Fruit fly (Drosophila melanogaster) whole organism, wandering third instar larva: Measurements from ENCODE around the gene Rad17.

ENCODE experiments used
- Abd-B ChIP-seq: fragments of >200 bp; optimal IDR thresholded peaks from 2 replicates; lab custom pipeline; 2017; ENCODE audit warnings: missing biosample characterization, missing genetic modification characterization
- Dfd ChIP-seq: fragments of >200 bp; optimal IDR thresholded peaks from 2 replicates; lab custom pipeline; 2017; ENCODE audit warnings: missing biosample characterization, missing genetic modification characterization
- HLH106 ChIP-seq: fragments of 200-800 bp; optimal IDR thresholded peaks from 3 replicates; lab custom pipeline; 2019; ENCODE audit warnings: missing biosample characterization, mild to moderate bottlenecking, missing genetic modification characterization, moderate library complexity
- Hr78 ChIP-seq: fragments of >200 bp; optimal IDR thresholded peaks from 2 replicates; lab custom pipeline; 2017; ENCODE audit warnings: missing biosample characterization, missing genetic modification characterization
- dmrt93B ChIP-seq: fragments of 200-800 bp; sonication (Bioruptor generic); optimal IDR thresholded peaks from 2 replicates; lab custom pipeline; 2018; ENCODE audit warnings: missing biosample characterization, mild to moderate bottlenecking, missing genetic modification characterization
- dsf ChIP-seq: sonication (Bioruptor generic); optimal IDR thresholded peaks from 2 replicates; lab custom pipeline; 2016; ENCODE audit warnings: missing biosample characterization, missing genetic modification characterization, borderline replicate concordance
- h ChIP-seq: fragments of 200-800 bp; sonication (Bioruptor generic); optimal IDR thresholded peaks from 3 replicates; lab custom pipeline; 2016; ENCODE audit warnings: missing biosample characterization, mild to moderate bottlenecking, missing genetic modification characterization
- psq ChIP-seq: fragments of 200-800 bp; sonication (Bioruptor generic); optimal IDR thresholded peaks from 3 replicates; lab custom pipeline; 2017; ENCODE audit warnings: missing biosample characterization, mild to moderate bottlenecking, missing genetic modification characterization, moderate library complexity
- usp ChIP-seq: fragments of >200 bp; optimal IDR thresholded peaks from 2 replicates; lab custom pipeline; 2017; ENCODE audit warnings: missing biosample characterization, missing genetic modification characterization

DNA sequence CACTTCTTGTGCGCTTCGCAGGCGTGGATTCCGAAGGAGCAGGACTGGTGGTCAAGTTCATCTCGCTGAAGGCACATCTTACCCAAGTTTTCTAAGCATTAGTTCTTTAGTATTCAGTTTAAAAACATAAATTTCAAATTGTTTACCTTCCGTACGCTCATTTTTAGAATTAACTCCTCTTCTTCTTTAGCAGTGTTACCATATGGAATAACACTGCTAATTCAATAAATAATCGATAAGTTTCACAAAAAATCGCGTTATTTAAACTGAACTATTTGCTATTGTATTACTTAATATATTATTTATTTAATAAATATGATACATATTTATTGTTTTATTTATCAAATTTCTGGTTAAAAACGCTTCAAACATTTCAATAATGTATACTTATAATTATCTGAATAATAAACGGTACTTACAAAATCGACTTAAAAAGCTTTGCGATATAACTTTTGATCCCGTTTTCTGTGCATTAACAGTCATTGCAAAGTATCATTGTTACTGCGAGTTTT lies at the start of gene Rad17, which contains the start of gene BigH1:
- TF ChIP-seq Hr78 (GFP tag; lab: Kevin White, UChicago) (no peak), HLH106 (no peak), h (GFP tag; lab: Kevin White, UChicago) (no peak), Dfd (GFP tag; lab: Kevin White, UChicago) (no peak), usp (GFP tag; lab: Kevin White, UChicago) (no peak), psq (GFP tag; lab: Kevin White, UChicago) (no peak), dsf (GFP tag; lab: Kevin White, UChicago) (no peak), dmrt93B (no peak), Abd-B (GFP tag; lab: Kevin White, UChicago) (no peak)
